Fruit fly (Drosophila melanogaster) Kc167 (cell line): Measurements from ENCODE around the gene Chc.

Experiments used
- Myc ChIP-seq: fragments of >200 bp; optimal IDR thresholded peaks from 2 replicates; lab custom pipeline; 2017; ENCODE audit warnings: missing external identifiers
- Sin3A ChIP-seq: fragments of >200 bp; optimal IDR thresholded peaks from 2 replicates; lab custom pipeline; 2018; ENCODE audit warnings: missing external identifiers
- psq ChIP-seq: fragments of >200 bp; optimal IDR thresholded peaks from 2 replicates; lab custom pipeline; 2017; ENCODE audit warnings: missing external identifiers

DNA sequence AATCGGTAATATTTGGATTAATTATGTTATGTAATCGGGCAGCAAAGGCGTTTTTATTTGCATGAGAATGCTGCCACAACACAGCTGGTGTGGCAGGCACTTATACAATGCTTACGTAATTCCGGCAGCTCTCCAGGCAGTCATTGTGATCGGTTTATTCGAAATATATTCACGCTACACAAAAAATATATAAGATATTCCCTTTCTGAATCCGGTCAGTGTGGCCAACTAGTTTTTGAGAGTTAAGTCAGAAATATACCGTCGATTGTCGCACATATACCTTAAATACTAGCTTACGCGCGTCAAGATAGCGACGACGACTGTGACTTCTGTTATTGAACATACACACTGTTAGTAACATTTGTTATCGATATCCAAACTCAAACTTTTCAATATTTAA lies 13.7 kb upstream of the Chc start, which contains the start of gene sun:
- TF ChIP-seq psq = no peak
- TF ChIP-seq Sin3A (lab: Kevin White, UChicago) = no peak
- no peak for TF ChIP-seq Myc (lab: Kevin White, UChicago)
